Worm (Caenorhabditis elegans) whole organism, L1 larva: ENCODE results near the gene F58E6.11.

Experiments
- C04F5.9 ChIP-seq: sonication (generic microtip); optimal IDR thresholded peaks from 2 replicates; lab custom pipeline; 2016; ENCODE audit warnings: missing genetic modification characterization, missing compliant biosample characterization
- aly-2 ChIP-seq: fragments of 150-350 bp; optimal IDR thresholded peaks from 2 replicates; lab custom pipeline; 2014; ENCODE audit warnings: missing biosample characterization, missing genetic modification characterization
- ceh-63 ChIP-seq: fragments of 200-800 bp; sonication (Bioruptor generic); optimal IDR thresholded peaks from 2 replicates; lab custom pipeline; 2018; ENCODE audit warnings: mild to moderate bottlenecking, missing genetic modification characterization, missing compliant biosample characterization
- ces-1 ChIP-seq: fragments of 150-350 bp; optimal IDR thresholded peaks from 2 replicates; lab custom pipeline; 2014; ENCODE audit warnings: missing biosample characterization, missing genetic modification reagents, missing genetic modification characterization
- efl-3 ChIP-seq: fragments of 200-800 bp; sonication (Bioruptor generic); optimal IDR thresholded peaks from 2 replicates; lab custom pipeline; 2018; ENCODE audit warnings: mild to moderate bottlenecking, missing genetic modification characterization, missing compliant biosample characterization
- lin-13 ChIP-seq: fragments of 150-350 bp; optimal IDR thresholded peaks from 2 replicates; lab custom pipeline; 2014; ENCODE audit warnings: missing biosample characterization, missing genetic modification reagents, missing genetic modification characterization
- lin-35 ChIP-seq, 2 experiments: fragments of 150-350 bp; optimal IDR thresholded peaks; 2 replicates each; lab custom pipeline; 2014; ENCODE audit warnings: missing biosample characterization in 2 of 2, missing genetic modification characterization in 2 of 2, missing genetic modification reagents in 2 of 2
- lin-39 ChIP-seq: fragments of 150-350 bp; optimal IDR thresholded peaks from 2 replicates; lab custom pipeline; 2014; ENCODE audit warnings: missing biosample characterization, missing genetic modification reagents, missing genetic modification characterization
- lir-3 ChIP-seq: sonication (generic microtip); optimal IDR thresholded peaks from 2 replicates; lab custom pipeline; 2016; ENCODE audit warnings: mild to moderate bottlenecking, missing genetic modification characterization, moderate library complexity, missing compliant biosample characterization; ENCODE audit not compliant: poor library complexity
- zag-1 ChIP-seq: fragments of 150-350 bp; optimal IDR thresholded peaks from 2 replicates; lab custom pipeline; 2014; ENCODE audit warnings: missing biosample characterization, missing genetic modification characterization
- ztf-11 ChIP-seq, 2 experiments: sonication (generic microtip); optimal IDR thresholded peaks; 2 replicates each; lab custom pipeline; 2016 to 2017; ENCODE audit warnings: missing genetic modification characterization in 2 of 2, missing biosample characterization in 1 of 2, missing compliant biosample characterization in 1 of 2

DNA sequence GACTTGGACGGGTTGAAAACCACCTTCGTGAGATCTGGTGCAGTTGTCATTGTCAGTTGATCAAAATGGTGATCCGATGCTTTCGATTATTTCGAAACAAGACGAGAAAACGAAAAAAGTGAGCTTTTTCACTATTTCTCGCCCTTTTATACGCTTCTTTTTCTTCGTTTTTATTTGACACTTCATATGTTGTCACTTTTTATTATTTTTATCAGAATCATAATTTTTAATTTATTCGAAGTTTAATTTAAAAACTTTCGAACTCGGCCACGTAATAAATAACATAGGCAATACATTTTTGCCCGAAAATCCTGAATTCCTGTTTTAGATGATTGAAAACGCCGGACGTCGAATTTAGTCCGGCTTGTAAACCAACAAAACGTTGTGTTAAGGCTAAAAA is 3.3 kb downstream of the F58E6.11 start, which contains the start of gene F58E6.5:
- no peak for TF ChIP-seq lin-13 (GFP tag; lab: Kevin White, UChicago)
- TF ChIP-seq ceh-63 (GFP tag; lab: Kevin White, UChicago) = no peak
- no peak for TF ChIP-seq C04F5.9 (tag; lab: Kevin White, UChicago)
- no peak for TF ChIP-seq lin-39
- no peak for TF ChIP-seq lir-3 (tag; lab: Kevin White, UChicago)
- TF ChIP-seq ces-1 (GFP tag; lab: Kevin White, UChicago) = no peak
- TF ChIP-seq zag-1 = no peak
- TF ChIP-seq ztf-11 (tag; optimal IDR thresholded peaks at IDR 0.05; lab: Kevin White, UChicago) = no peak
- TF ChIP-seq lin-35 (GFP tag; optimal IDR thresholded peaks at IDR 0.05; lab: Kevin White, UChicago) = no peak
- no peak for TF ChIP-seq efl-3 (GFP tag; lab: Kevin White, UChicago)
- TF ChIP-seq aly-2 (tag; lab: Kevin White, UChicago) = no peak
